Fruit fly (Drosophila melanogaster): ENCODE data around the gene CG17826.

dm6 chr3L:11953217-11953616, 3.6 kb downstream of the CG17826 start, which contains the start of gene obst-G:
- TF ChIP-seq usp (GFP tag; optimal IDR thresholded peaks at IDR 0.05) (no peak), pan (optimal IDR thresholded peaks at IDR 0.05) (no peak), CG8478 (optimal IDR thresholded peaks at IDR 0.05) (no peak), EcR (GFP tag; optimal IDR thresholded peaks at IDR 0.05) (no peak), psq (optimal IDR thresholded peaks at IDR 0.05) (no peak)
